Worm (Caenorhabditis elegans) whole organism, L2 larva: ENCODE data around the gene F25E2.3.
A peak's percentile ranks its signal among the peaks of the same experiment; 100 is the strongest.

Experiments used
- C34F6.9 ChIP-seq: fragments of 150-350 bp; optimal IDR thresholded peaks from 2 replicates; lab custom pipeline; 2014; ENCODE audit warnings: missing biosample characterization, missing genetic modification characterization
- F13H6.1 ChIP-seq: sonication (generic microtip); optimal IDR thresholded peaks from 2 replicates; lab custom pipeline; 2016; ENCODE audit warnings: missing genetic modification characterization, missing compliant biosample characterization
- Y55F3AM.14 ChIP-seq: fragments of 200-800 bp; sonication (Bioruptor generic); optimal IDR thresholded peaks from 2 replicates; lab custom pipeline; 2018; ENCODE audit warnings: mild to moderate bottlenecking, missing genetic modification characterization, missing compliant biosample characterization
- ZK546.5 ChIP-seq: sonication (generic microtip); optimal IDR thresholded peaks from 2 replicates; lab custom pipeline; 2017; ENCODE audit warnings: missing biosample characterization, missing genetic modification characterization
- alr-1 ChIP-seq: fragments of 150-350 bp; optimal IDR thresholded peaks from 2 replicates; lab custom pipeline; 2014; ENCODE audit warnings: missing biosample characterization, missing genetic modification characterization
- aly-2 ChIP-seq: fragments of 150-350 bp; optimal IDR thresholded peaks from 2 replicates; lab custom pipeline; 2014; ENCODE audit warnings: missing biosample characterization, missing genetic modification characterization
- ama-1 ChIP-seq: fragments of 150-350 bp; optimal IDR thresholded peaks from 2 replicates; lab custom pipeline; 2018; ENCODE audit warnings: inconsistent platforms
- blmp-1 ChIP-seq: sonication (generic microtip); optimal IDR thresholded peaks from 2 replicates; lab custom pipeline; 2017; ENCODE audit warnings: missing genetic modification characterization, mild to moderate bottlenecking, missing compliant biosample characterization, antibody characterized with exemption, moderate library complexity; ENCODE audit not compliant: insufficient read depth
- ceh-82 ChIP-seq: fragments of 150-350 bp; optimal IDR thresholded peaks from 2 replicates; lab custom pipeline; 2014; ENCODE audit warnings: missing biosample characterization, missing genetic modification characterization
- crh-2 ChIP-seq: sonication (generic microtip); optimal IDR thresholded peaks from 2 replicates; lab custom pipeline; 2017; ENCODE audit warnings: missing biosample characterization, missing genetic modification characterization
- dmd-4 ChIP-seq: sonication (generic microtip); optimal IDR thresholded peaks from 2 replicates; lab custom pipeline; 2017; ENCODE audit warnings: missing biosample characterization, missing genetic modification characterization
- egl-27 ChIP-seq: sonication (generic microtip); optimal IDR thresholded peaks from 3 replicates; lab custom pipeline; 2017; ENCODE audit warnings: missing biosample characterization, missing genetic modification reagents, missing genetic modification characterization
- elt-1 ChIP-seq: fragments of 150-350 bp; optimal IDR thresholded peaks from 2 replicates; lab custom pipeline; 2014; ENCODE audit warnings: missing biosample characterization, missing genetic modification characterization
- elt-3 ChIP-seq: sonication (generic microtip); optimal IDR thresholded peaks from 2 replicates; lab custom pipeline; 2017; ENCODE audit warnings: missing biosample characterization, missing genetic modification characterization
- fos-1 ChIP-seq: fragments of 150-350 bp; optimal IDR thresholded peaks from 2 replicates; lab custom pipeline; 2014; ENCODE audit warnings: missing biosample characterization, missing genetic modification characterization
- gmeb-1 ChIP-seq: fragments of 150-350 bp; optimal IDR thresholded peaks from 2 replicates; lab custom pipeline; 2014; ENCODE audit warnings: missing biosample characterization, missing genetic modification characterization
- lin-11 ChIP-seq: fragments of 150-350 bp; sonication (generic microtip); optimal IDR thresholded peaks from 2 replicates; lab custom pipeline; 2014; ENCODE audit warnings: missing biosample characterization, missing genetic modification characterization, inconsistent platforms, mixed read lengths
- lin-39 ChIP-seq: fragments of 150-350 bp; optimal IDR thresholded peaks from 2 replicates; lab custom pipeline; 2014; ENCODE audit warnings: missing biosample characterization, missing genetic modification reagents, missing genetic modification characterization
- lsy-2 ChIP-seq, 2 experiments: fragments of 150-350 bp in 1 of 2; sonication (generic microtip) in 1 of 2; optimal IDR thresholded peaks; 2 replicates each; lab custom pipeline; 2014 to 2017; ENCODE audit warnings: missing biosample characterization in 2 of 2, missing genetic modification characterization in 2 of 2
- mbf-1 ChIP-seq: sonication (generic microtip); optimal IDR thresholded peaks from 2 replicates; lab custom pipeline; 2017; ENCODE audit warnings: missing biosample characterization, missing genetic modification characterization
- mdl-1 ChIP-seq, 2 experiments: fragments of 150-350 bp in 1 of 2; sonication (generic microtip) in 1 of 2; optimal IDR thresholded peaks; 2 replicates each; lab custom pipeline; 2017; ENCODE audit warnings: missing biosample characterization in 2 of 2, missing genetic modification characterization in 2 of 2
- nhr-10 ChIP-seq: sonication (generic microtip); optimal IDR thresholded peaks from 2 replicates; lab custom pipeline; 2017; ENCODE audit warnings: missing biosample characterization, missing genetic modification characterization
- nhr-11 ChIP-seq: fragments of 150-350 bp; optimal IDR thresholded peaks from 2 replicates; lab custom pipeline; 2014; ENCODE audit warnings: missing biosample characterization, missing genetic modification characterization
- nhr-12 ChIP-seq: fragments of 150-350 bp; optimal IDR thresholded peaks from 2 replicates; lab custom pipeline; 2014; ENCODE audit warnings: missing biosample characterization, missing genetic modification characterization
- nhr-129 ChIP-seq: fragments of 150-350 bp; optimal IDR thresholded peaks from 2 replicates; lab custom pipeline; 2014; ENCODE audit warnings: missing biosample characterization, missing genetic modification characterization
- nhr-21 ChIP-seq: fragments of 150-350 bp; optimal IDR thresholded peaks from 2 replicates; lab custom pipeline; 2014; ENCODE audit warnings: missing biosample characterization, missing genetic modification characterization
- nhr-23 ChIP-seq: fragments of 150-350 bp; optimal IDR thresholded peaks from 2 replicates; lab custom pipeline; 2014; ENCODE audit warnings: missing biosample characterization, missing genetic modification reagents, missing genetic modification characterization
- nhr-237 ChIP-seq: fragments of 150-350 bp; optimal IDR thresholded peaks from 2 replicates; lab custom pipeline; 2014; ENCODE audit warnings: missing biosample characterization, missing genetic modification characterization
- nhr-6 ChIP-seq: fragments of 150-350 bp; optimal IDR thresholded peaks from 2 replicates; lab custom pipeline; 2014; ENCODE audit warnings: missing biosample characterization, missing genetic modification characterization
- nhr-77 ChIP-seq: fragments of 150-350 bp; optimal IDR thresholded peaks from 2 replicates; lab custom pipeline; 2014; ENCODE audit warnings: missing biosample characterization, missing genetic modification characterization
- peb-1 ChIP-seq: fragments of 150-350 bp; optimal IDR thresholded peaks from 2 replicates; lab custom pipeline; 2014; ENCODE audit warnings: missing biosample characterization, missing genetic modification characterization
- sem-4 ChIP-seq: fragments of 150-350 bp; optimal IDR thresholded peaks from 2 replicates; lab custom pipeline; 2014; ENCODE audit warnings: missing biosample characterization, missing genetic modification reagents, missing genetic modification characterization
- sma-9 ChIP-seq, 2 experiments: fragments of 150-350 bp in 1 of 2; sonication (generic microtip) in 1 of 2; optimal IDR thresholded peaks; 2 replicates each; lab custom pipeline; 2014 to 2016; ENCODE audit warnings: missing genetic modification characterization in 2 of 2, mild to moderate bottlenecking in 1 of 2, missing biosample characterization in 1 of 2, missing compliant biosample characterization in 1 of 2, missing genetic modification reagents in 1 of 2, moderate library complexity in 1 of 2
- snpc-4 ChIP-seq: fragments of 150-350 bp; optimal IDR thresholded peaks from 2 replicates; lab custom pipeline; 2014; ENCODE audit warnings: missing biosample characterization, missing genetic modification characterization
- unc-39 ChIP-seq: fragments of 150-350 bp; optimal IDR thresholded peaks from 2 replicates; lab custom pipeline; 2014; ENCODE audit warnings: missing biosample characterization, missing genetic modification characterization
- unc-55 ChIP-seq: fragments of 150-350 bp; sonication (generic microtip); optimal IDR thresholded peaks from 3 replicates; lab custom pipeline; 2014; ENCODE audit warnings: missing biosample characterization, missing genetic modification reagents, missing genetic modification characterization
- unc-62 ChIP-seq: fragments of 150-350 bp; optimal IDR thresholded peaks from 2 replicates; lab custom pipeline; 2014; ENCODE audit warnings: missing biosample characterization, missing genetic modification reagents, missing genetic modification characterization
- zag-1 ChIP-seq: fragments of 150-350 bp; optimal IDR thresholded peaks from 2 replicates; lab custom pipeline; 2014; ENCODE audit warnings: missing biosample characterization, missing genetic modification characterization
- ztf-1 ChIP-seq: fragments of 200-800 bp; sonication (Bioruptor generic); conservative IDR thresholded peaks from 2 replicates; pipeline ENCODE4 v1.3.6; 2022; ENCODE audit warnings: missing genetic modification characterization, missing compliant biosample characterization
- ztf-11 ChIP-seq: sonication (generic microtip); optimal IDR thresholded peaks from 2 replicates; lab custom pipeline; 2017; ENCODE audit warnings: missing biosample characterization, missing genetic modification characterization

Gene F25E2.3

DNA sequence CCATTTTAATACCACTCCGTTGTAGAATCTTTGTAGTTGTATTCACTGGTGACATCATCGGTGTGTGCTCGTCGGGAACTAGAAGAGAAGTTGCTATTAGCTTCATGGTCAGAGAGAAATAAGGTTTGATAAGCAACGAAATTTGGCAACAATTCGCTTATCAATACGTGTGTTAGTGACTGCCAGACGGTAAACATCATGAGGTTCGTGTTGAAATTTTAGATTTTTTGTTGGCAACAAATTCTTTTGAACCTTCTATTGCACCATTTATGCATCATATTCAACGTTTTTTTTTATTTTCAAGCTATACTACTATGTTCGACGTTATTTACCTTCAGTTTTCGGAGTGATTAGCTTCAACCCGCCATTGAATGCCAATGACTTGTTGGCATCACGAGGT is 10.8 kb upstream of the F25E2.3 start:
- no peak for TF ChIP-seq aly-2 (tag; lab: Kevin White, UChicago)
- no peak for TF ChIP-seq ama-1 (lab: Kevin White, UChicago)
- TF ChIP-seq egl-27 (tag; lab: Kevin White, UChicago) = no peak
- TF ChIP-seq nhr-237 = no peak
- peak; percentile 82 for TF ChIP-seq fos-1 (tag; lab: Kevin White, UChicago)
- TF ChIP-seq C34F6.9 (tag; lab: Kevin White, UChicago) = no peak
- TF ChIP-seq sma-9 (GFP tag; optimal IDR thresholded peaks at IDR 0.05; lab: Kevin White, UChicago) = peak; percentile 6
- no peak for TF ChIP-seq sma-9 (tag; optimal IDR thresholded peaks at IDR 0.05; lab: Kevin White, UChicago)
- peak; percentile 57 for TF ChIP-seq crh-2 (tag; lab: Kevin White, UChicago)
- no peak for TF ChIP-seq nhr-21 (tag; lab: Kevin White, UChicago)
- peak; percentile 18 for TF ChIP-seq F13H6.1

DNA sequence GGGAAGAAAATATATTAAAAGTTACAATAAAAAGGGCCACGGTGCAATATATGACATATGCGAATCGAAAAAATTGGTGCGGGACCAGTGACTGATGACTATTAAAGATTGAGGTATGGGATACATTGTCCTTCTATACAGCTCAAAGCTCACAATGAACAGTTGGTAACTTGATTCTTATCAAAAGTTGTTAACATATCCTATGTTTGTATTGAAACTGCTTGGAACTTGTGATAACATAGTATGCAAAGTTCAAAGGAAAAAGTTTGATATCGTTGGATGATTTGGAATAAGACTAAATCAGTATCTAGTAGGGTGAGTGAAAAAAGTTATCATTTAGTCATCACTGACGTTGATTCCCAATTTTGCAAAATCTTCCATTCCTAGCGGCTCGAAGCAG is 5.0 kb upstream of the F25E2.3 start:
- TF ChIP-seq fos-1 (tag; lab: Kevin White, UChicago) (no peak), elt-3 (tag; lab: Kevin White, UChicago) (no peak), nhr-23 (no peak)

DNA sequence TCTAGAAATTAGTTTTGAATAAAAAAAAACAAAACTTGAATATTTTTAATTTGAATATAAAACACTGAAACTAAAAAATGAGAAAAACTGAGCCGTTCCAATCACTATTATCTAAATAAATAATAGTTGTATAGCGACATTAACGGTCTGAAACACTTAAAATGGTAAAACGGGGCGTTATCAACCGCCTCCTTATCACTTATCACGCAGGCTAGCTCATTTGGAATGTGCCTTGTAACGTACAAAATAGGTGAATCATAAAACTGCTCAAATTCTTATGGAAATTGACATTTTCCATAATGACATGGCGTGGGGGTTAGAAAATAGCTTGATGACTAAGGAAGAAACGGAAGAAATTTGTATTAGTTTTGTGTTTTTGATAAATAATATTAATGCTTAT is 3.0 kb upstream of the F25E2.3 start, which contains the start of gene ifd-2:
Gene ifd-2, minus strand, starts transcription at position 1 of the 400 bp plus-strand sequence.
- peak; percentile 42 for TF ChIP-seq crh-2 (tag; lab: Kevin White, UChicago)
- TF ChIP-seq fos-1 (tag; lab: Kevin White, UChicago) = peak; percentile 94
- no peak for TF ChIP-seq mdl-1 (tag; optimal IDR thresholded peaks at IDR 0.05; lab: Kevin White, UChicago)
- TF ChIP-seq, all 48 proteins: peak for 2

DNA sequence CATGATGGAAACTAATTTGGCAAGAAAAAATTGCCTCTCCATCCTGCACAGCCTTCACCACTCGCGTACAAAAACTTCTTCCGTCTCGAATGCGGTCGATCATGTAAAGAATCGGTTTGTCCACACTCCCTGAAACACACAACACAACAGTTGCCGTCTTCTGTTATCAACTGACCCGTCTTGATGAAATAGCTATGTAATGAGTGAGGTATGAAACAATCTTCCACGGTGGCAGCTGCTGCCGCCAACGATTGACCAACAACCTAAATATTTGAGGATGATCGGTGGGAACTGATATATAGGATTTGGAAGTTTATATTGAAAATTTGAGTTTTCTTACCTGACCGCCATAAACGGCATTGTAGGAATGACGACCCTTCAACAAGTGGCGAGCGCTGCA is 699 bp downstream of the F25E2.3 start:
- TF ChIP-seq F13H6.1 (peak; percentile 14), nhr-129 (tag; lab: Kevin White, UChicago) (peak; percentile 40), zag-1 (tag; lab: Kevin White, UChicago) (no peak), peb-1 (no peak), elt-1 (tag; lab: Kevin White, UChicago) (no peak), lsy-2 (tag; optimal IDR thresholded peaks at IDR 0.05; lab: Kevin White, UChicago) (peak in 1 of 2 experiments; percentile 17)

DNA sequence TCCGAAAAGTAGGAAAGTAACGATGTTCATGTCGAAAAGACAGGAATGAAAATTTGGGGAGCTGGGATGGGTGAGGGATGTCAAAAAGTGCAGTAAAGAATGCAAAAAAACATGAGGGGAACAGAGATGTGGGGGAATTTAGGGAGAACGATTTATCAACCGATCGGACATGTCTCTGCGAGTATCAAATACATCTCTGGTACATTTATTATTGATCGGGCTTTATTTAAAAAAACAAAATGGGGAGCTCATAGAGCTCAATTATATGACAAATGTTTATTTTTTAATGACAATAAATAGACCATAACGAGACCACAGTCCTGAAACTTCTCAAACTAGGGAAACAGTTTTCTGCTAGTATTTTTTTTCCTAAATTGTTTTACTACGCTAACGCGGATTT is 2.3 kb downstream of the F25E2.3 start, which contains the start of gene F25E2.2:
Gene F25E2.2, minus strand, starts transcription at position 101 of the 400 bp plus-strand sequence.
- no peak for TF ChIP-seq C34F6.9 (tag; lab: Kevin White, UChicago)
- TF ChIP-seq Y55F3AM.14 (GFP tag; lab: Kevin White, UChicago) = no peak
- no peak for TF ChIP-seq ZK546.5 (tag; lab: Kevin White, UChicago)
- TF ChIP-seq nhr-10 (tag; lab: Kevin White, UChicago) = no peak
- no peak for TF ChIP-seq ztf-1 (GFP tag; lab: Robert Waterston, UW)
- TF ChIP-seq egl-27 (tag; lab: Kevin White, UChicago) = no peak
- TF ChIP-seq unc-39 (tag; lab: Kevin White, UChicago) = no peak
- TF ChIP-seq unc-55 (GFP tag; lab: Kevin White, UChicago) = no peak
- no peak for TF ChIP-seq unc-62 (GFP tag; lab: Kevin White, UChicago)

DNA sequence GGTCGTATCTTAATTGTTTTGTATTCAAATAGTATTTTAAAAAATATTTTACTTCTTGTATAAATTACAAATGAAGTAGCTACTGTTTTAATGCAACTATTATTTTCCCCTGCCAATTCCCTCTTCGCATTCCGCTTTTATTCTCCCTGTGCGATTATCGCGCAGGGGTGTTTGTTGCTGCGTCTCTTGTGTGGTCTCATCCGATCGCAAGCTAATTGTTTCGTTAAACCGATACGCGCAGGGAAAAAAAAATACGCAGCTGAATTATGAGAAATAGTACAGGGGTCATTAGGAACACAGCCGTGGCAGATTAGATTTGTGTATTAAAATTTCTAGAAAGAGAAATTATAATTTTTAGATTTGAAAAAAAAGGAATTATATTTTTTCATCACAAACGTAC is 6.4 kb downstream of the F25E2.3 start:
- TF ChIP-seq nhr-23 (no peak), nhr-77 (tag; lab: Kevin White, UChicago) (peak; percentile 96), dmd-4 (tag; lab: Kevin White, UChicago) (peak; percentile 77), peb-1 (no peak), lin-11 (tag; lab: Kevin White, UChicago) (peak; percentile 99), egl-27 (tag; lab: Kevin White, UChicago) (peak; percentile 99), mdl-1 (tag; optimal IDR thresholded peaks at IDR 0.05; lab: Kevin White, UChicago) (peak; percentile 84 to 93), elt-1 (tag; lab: Kevin White, UChicago) (no peak), sem-4 (tag; lab: Kevin White, UChicago) (peak; percentile 96), F13H6.1 (peak; percentile 97), nhr-129 (tag; lab: Kevin White, UChicago) (peak; percentile 99), nhr-6 (tag; lab: Kevin White, UChicago) (peak; percentile 98), sma-9 (GFP tag; optimal IDR thresholded peaks at IDR 0.05; lab: Kevin White, UChicago) (peak; percentile 97), sma-9 (tag; optimal IDR thresholded peaks at IDR 0.05; lab: Kevin White, UChicago) (no peak), ztf-11 (tag; lab: Kevin White, UChicago) (peak; percentile 67), lin-39 (tag; lab: Kevin White, UChicago) (peak; percentile 89), blmp-1 (tag; lab: Kevin White, UChicago) (peak; percentile 83), zag-1 (tag; lab: Kevin White, UChicago) (peak; percentile 97), mbf-1 (tag; lab: Kevin White, UChicago) (peak; percentile 74), nhr-11 (tag; lab: Kevin White, UChicago) (peak; percentile 84), nhr-10 (tag; lab: Kevin White, UChicago) (peak; percentile 98), alr-1 (tag; lab: Kevin White, UChicago) (peak; percentile 82), nhr-12 (tag; lab: Kevin White, UChicago) (peak; percentile 63), unc-39 (tag; lab: Kevin White, UChicago) (peak; percentile 46), ceh-82 (tag; lab: Kevin White, UChicago) (peak; percentile 98), crh-2 (tag; lab: Kevin White, UChicago) (peak; percentile 100), unc-62 (GFP tag; lab: Kevin White, UChicago) (peak; percentile 93), snpc-4 (peak; percentile 89), gmeb-1 (tag; lab: Kevin White, UChicago) (peak; percentile 95)
